ENCODE assay signal across 2 fruit fly cellular contexts in the genomic region with DNA sequence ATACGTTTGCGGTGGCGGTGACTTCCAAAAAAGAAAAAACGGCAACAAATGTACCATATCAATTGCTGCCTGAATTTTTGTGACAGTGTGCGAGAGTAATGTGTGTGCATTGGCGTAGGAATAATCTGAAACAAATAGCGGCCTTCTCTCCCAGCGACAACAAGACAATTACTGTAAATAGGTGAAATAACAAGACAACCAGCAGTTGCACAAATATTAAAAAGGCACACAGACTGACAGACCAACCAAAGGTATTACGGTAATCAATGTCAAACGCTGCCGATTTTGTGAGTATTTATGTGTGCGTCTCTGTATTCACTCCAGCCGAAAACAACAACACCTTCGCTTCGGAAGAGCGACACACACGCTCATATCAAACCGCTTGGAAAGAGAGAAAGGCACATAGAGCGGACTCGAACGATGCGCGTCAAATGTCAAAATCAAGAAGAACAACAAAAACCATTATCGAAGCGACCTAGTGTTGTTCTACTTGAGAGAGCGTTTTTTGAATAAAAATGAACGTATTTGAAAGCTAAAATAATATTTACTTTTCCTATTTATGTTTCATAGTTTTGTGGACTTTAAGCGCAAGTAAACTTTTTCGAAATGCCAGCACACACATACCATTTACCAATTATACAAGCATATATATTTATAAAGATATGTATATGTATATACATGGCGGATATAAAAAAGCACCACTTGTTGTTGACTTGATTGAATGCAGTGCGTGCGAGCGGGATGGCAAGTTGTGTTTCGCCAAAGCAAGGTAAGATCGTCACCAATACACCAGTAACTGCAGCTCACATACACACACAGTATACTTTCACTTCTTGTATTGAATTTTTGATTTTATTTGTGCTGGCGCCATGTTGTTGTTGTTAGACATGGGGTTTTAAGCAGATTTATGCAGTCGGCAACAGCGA.
TF ChIP-seq lines count a peak whose summit lies in the region.

No protein-coding gene starts in this region.

TF ChIP-seq in whole organism, embryonic, 481 proteins besides CTCF, POLR2A, EP300 and RAD21 (continued from another document and continues in another):
- peak; percentile 63 for TF ChIP-seq CG3163 (GFP tag; optimal IDR thresholded peaks at IDR 0.05; lab: Kevin White, UChicago)
- peak; percentile 44 for TF ChIP-seq Sox102F (GFP tag; optimal IDR thresholded peaks at IDR 0.05; lab: Kevin White, UChicago)
- peak; percentile 72 for TF ChIP-seq btn (GFP tag; optimal IDR thresholded peaks at IDR 0.05; lab: Kevin White, UChicago)
- TF ChIP-seq jigr1 (GFP tag; IDR thresholded peaks at IDR 0.05; lab: Robert Waterston, UW) = no peak
- TF ChIP-seq Tbp (GFP tag; optimal IDR thresholded peaks at IDR 0.05; lab: Kevin White, UChicago) = no peak
- TF ChIP-seq Blimp-1 (GFP tag; optimal IDR thresholded peaks at IDR 0.05; lab: Kevin White, UChicago) = peak; percentile 95
- peak; percentile 33 for TF ChIP-seq CG12391 (tag; optimal IDR thresholded peaks at IDR 0.05; lab: Kevin White, UChicago)
- TF ChIP-seq nmo (GFP tag; optimal IDR thresholded peaks at IDR 0.05; lab: Kevin White, UChicago) = peak; percentile 1
- TF ChIP-seq CG5180 (GFP tag; optimal IDR thresholded peaks at IDR 0.05; lab: Kevin White, UChicago) = peak; percentile 50
- TF ChIP-seq Nf-YA (GFP tag; IDR thresholded peaks at IDR 0.05; lab: Robert Waterston, UW) = peak; percentile 57; the same call in 1 of the 2 replicates
- peak; percentile 43 for TF ChIP-seq CG18262 (tag; optimal IDR thresholded peaks at IDR 0.05; lab: Kevin White, UChicago)
- TF ChIP-seq pros (GFP tag; optimal IDR thresholded peaks at IDR 0.05; lab: Kevin White, UChicago) = peak; percentile 73
- TF ChIP-seq CG10209 (GFP tag; optimal IDR thresholded peaks at IDR 0.05; lab: Kevin White, UChicago) = peak; percentile 69
- peak; percentile 44 for TF ChIP-seq fd96Cb (tag; optimal IDR thresholded peaks at IDR 0.05; lab: Kevin White, UChicago)
- TF ChIP-seq Sin3A (optimal IDR thresholded peaks at IDR 0.05; lab: Kevin White, UChicago) = no peak
- TF ChIP-seq Atf6 (GFP tag; IDR thresholded peaks at IDR 0.05; lab: Robert Waterston, UW) = peak; percentile 67
- TF ChIP-seq CG12155 (GFP tag; optimal IDR thresholded peaks at IDR 0.05; lab: Kevin White, UChicago) = peak; percentile 14
- TF ChIP-seq CG14860 (GFP tag; IDR thresholded peaks at IDR 0.05; lab: Robert Waterston, UW; ENCODE audit: partially characterized antibody) = no peak
- TF ChIP-seq CG16779 (GFP tag; IDR thresholded peaks at IDR 0.05; lab: Robert Waterston, UW) = peak; percentile 44; the same call in 1 of the 2 replicates
- TF ChIP-seq fd3F (GFP tag; optimal IDR thresholded peaks at IDR 0.05; lab: Kevin White, UChicago) = peak; percentile 64
- TF ChIP-seq sens-2 (GFP tag; IDR thresholded peaks at IDR 0.05; lab: Robert Waterston, UW) = no peak
- TF ChIP-seq Spps (tag; optimal IDR thresholded peaks at IDR 0.05; lab: Kevin White, UChicago) = peak; percentile 8
- TF ChIP-seq eve (GFP tag; optimal IDR thresholded peaks at IDR 0.05; lab: Kevin White, UChicago) = peak in 1 of 2 experiments; percentile 81
- peak; percentile 78 for TF ChIP-seq CG1529 (GFP tag; optimal IDR thresholded peaks at IDR 0.05; lab: Kevin White, UChicago)
- TF ChIP-seq caup (GFP tag; optimal IDR thresholded peaks at IDR 0.05; lab: Kevin White, UChicago; ENCODE audit: severe bottlenecking) = peak; percentile 88
- TF ChIP-seq GATAe (GFP tag; conservative IDR thresholded peaks at IDR 0.05; lab: Robert Waterston, UW) = 0 out of 2 replicates have a peak, but pooled peaks have one; percentile 8
- TF ChIP-seq CG7987 (GFP tag; optimal IDR thresholded peaks at IDR 0.05; lab: Kevin White, UChicago) = peak; percentile 90
- TF ChIP-seq Rfx (GFP tag; IDR thresholded peaks at IDR 0.05; lab: Robert Waterston, UW) = peak; percentile 57; the same call in 1 of the 2 replicates
- TF ChIP-seq dm (GFP tag; optimal IDR thresholded peaks at IDR 0.05; lab: Kevin White, UChicago) = peak; percentile 4
- TF ChIP-seq z (GFP tag; IDR thresholded peaks at IDR 0.05; lab: Robert Waterston, UW) = peak; percentile 52; the same call in 1 of the 3 replicates
- TF ChIP-seq CG6854 (GFP tag; optimal IDR thresholded peaks at IDR 0.05; lab: Kevin White, UChicago) = peak; percentile 34
- no peak for TF ChIP-seq usp (GFP tag; optimal IDR thresholded peaks at IDR 0.05; lab: Kevin White, UChicago)
- TF ChIP-seq Atf3 (GFP tag; optimal IDR thresholded peaks at IDR 0.05; lab: Kevin White, UChicago) = no peak
- TF ChIP-seq sima (GFP tag; optimal IDR thresholded peaks at IDR 0.05; lab: Kevin White, UChicago) = no peak
- TF ChIP-seq D19A (tag; optimal IDR thresholded peaks at IDR 0.05; lab: Kevin White, UChicago) = peak; percentile 9
- TF ChIP-seq CG10543 (GFP tag; optimal IDR thresholded peaks at IDR 0.05; lab: Kevin White, UChicago) = peak; percentile 94
- TF ChIP-seq vvl (GFP tag; IDR thresholded peaks at IDR 0.05; lab: Robert Waterston, UW) = peak; percentile 73
- no peak for TF ChIP-seq Taf1 (GFP tag; IDR thresholded peaks at IDR 0.05; lab: Robert Waterston, UW)
- peak; percentile 8 for TF ChIP-seq gsb-n (tag; optimal IDR thresholded peaks at IDR 0.05; lab: Kevin White, UChicago)
- no peak for TF ChIP-seq Doc2 (GFP tag; IDR thresholded peaks at IDR 0.05; lab: Robert Waterston, UW)
- TF ChIP-seq CG18599 (GFP tag; optimal IDR thresholded peaks at IDR 0.05; lab: Kevin White, UChicago) = peak; percentile 88
- TF ChIP-seq CG6175 (GFP tag; IDR thresholded peaks at IDR 0.05; lab: Robert Waterston, UW) = no peak
- TF ChIP-seq CoRest (tag; optimal IDR thresholded peaks at IDR 0.05; lab: Kevin White, UChicago) = peak; percentile 40
- TF ChIP-seq jing (GFP tag; optimal IDR thresholded peaks at IDR 0.05; lab: Kevin White, UChicago) = no peak
- TF ChIP-seq CG16813 (GFP tag; IDR thresholded peaks at IDR 0.05; lab: Robert Waterston, UW; ENCODE audit: partially characterized antibody) = no peak
- TF ChIP-seq CG12219 (GFP tag; optimal IDR thresholded peaks at IDR 0.05; lab: Kevin White, UChicago) = peak; percentile 51
- TF ChIP-seq fru (optimal IDR thresholded peaks at IDR 0.05; lab: Kevin White, UChicago) = no peak
- TF ChIP-seq oc (tag; optimal IDR thresholded peaks at IDR 0.05; lab: Kevin White, UChicago) = peak; percentile 71
- TF ChIP-seq Xrp1 (GFP tag; IDR thresholded peaks at IDR 0.05; lab: Robert Waterston, UW) = peak; percentile 78
- TF ChIP-seq CG18011 (GFP tag; optimal IDR thresholded peaks at IDR 0.05; lab: Kevin White, UChicago) = peak; percentile 33
- no peak for TF ChIP-seq lov (optimal IDR thresholded peaks at IDR 0.05; lab: Kevin White, UChicago)
- TF ChIP-seq lov (GFP tag; IDR thresholded peaks at IDR 0.05; lab: Robert Waterston, UW) = peak; percentile 87
- peak; percentile 66 for TF ChIP-seq CG10654 (GFP tag; optimal IDR thresholded peaks at IDR 0.05; lab: Kevin White, UChicago)
- TF ChIP-seq org-1 (GFP tag; optimal IDR thresholded peaks at IDR 0.05; lab: Kevin White, UChicago) = peak; percentile 76
- peak; percentile 55 for TF ChIP-seq Meics (GFP tag; optimal IDR thresholded peaks at IDR 0.05; lab: Kevin White, UChicago)
- TF ChIP-seq gce (GFP tag; IDR thresholded peaks at IDR 0.05; lab: Robert Waterston, UW) = peak; percentile 74; the same call in 2 of the 3 replicates
- peak; percentile 59 for TF ChIP-seq gem (tag; optimal IDR thresholded peaks at IDR 0.05; lab: Kevin White, UChicago)
- TF ChIP-seq slou (GFP tag; optimal IDR thresholded peaks at IDR 0.05; lab: Kevin White, UChicago) = peak; percentile 40
- TF ChIP-seq ato (GFP tag; IDR thresholded peaks at IDR 0.05; lab: Robert Waterston, UW; ENCODE audit: partially characterized antibody) = no peak

TF ChIP-seq in whole organism, wandering third instar larva, 38 proteins besides CTCF, POLR2A, EP300 and RAD21 (continued from another document):
- TF ChIP-seq sv (GFP tag; optimal IDR thresholded peaks at IDR 0.05; lab: Kevin White, UChicago) (no peak), CG32264 (GFP tag; optimal IDR thresholded peaks at IDR 0.05; lab: Kevin White, UChicago) (no peak), dsf (GFP tag; optimal IDR thresholded peaks at IDR 0.05; lab: Kevin White, UChicago; ENCODE audit: borderline replicate concordance) (no peak), br (GFP tag; optimal IDR thresholded peaks at IDR 0.05; lab: Kevin White, UChicago) (peak; percentile 33), h (GFP tag; optimal IDR thresholded peaks at IDR 0.05; lab: Kevin White, UChicago) (peak; percentile 64), jim (GFP tag; optimal IDR thresholded peaks at IDR 0.05; lab: Kevin White, UChicago) (no peak), CrebA (GFP tag; optimal IDR thresholded peaks at IDR 0.05; lab: Kevin White, UChicago; ENCODE audit: borderline replicate concordance) (no peak), pan (optimal IDR thresholded peaks at IDR 0.05; lab: Kevin White, UChicago) (no peak), Dfd (GFP tag; optimal IDR thresholded peaks at IDR 0.05; lab: Kevin White, UChicago) (no peak), Hr78 (GFP tag; optimal IDR thresholded peaks at IDR 0.05; lab: Kevin White, UChicago) (no peak), Myc (optimal IDR thresholded peaks at IDR 0.05; lab: Kevin White, UChicago) (no peak), sage (GFP tag; optimal IDR thresholded peaks at IDR 0.05; lab: Kevin White, UChicago) (no peak)
